Worm (Caenorhabditis elegans) whole organism, L4/young adult: ENCODE measurements around the gene F11A5.5.

Source experiments
- W03F9.2 ChIP-seq: fragments of 150-350 bp; optimal IDR thresholded peaks from 2 replicates; lab custom pipeline; 2014; ENCODE audit warnings: missing biosample characterization, missing genetic modification characterization
- dao-5 ChIP-seq: sonication (generic microtip); optimal IDR thresholded peaks from 2 replicates; lab custom pipeline; 2016; ENCODE audit warnings: missing genotype, missing genetic modification characterization, moderate library complexity, missing compliant biosample characterization
- him-1 ChIP-seq: sonication (generic microtip); optimal IDR thresholded peaks from 2 replicates; lab custom pipeline; 2016; ENCODE audit warnings: missing genotype, missing genetic modification reagents, missing genetic modification characterization, missing compliant biosample characterization

- TF ChIP-seq W03F9.2 (tag; lab: Kevin White, UChicago): no peak
- TF ChIP-seq dao-5 (tag; lab: Kevin White, UChicago): no peak
- TF ChIP-seq him-1 (tag; lab: Kevin White, UChicago): no peak
These were observed 46.0 kb downstream of the F11A5.5 start, which contains the start of gene srh-104 for ce11 chrV:16244078-16244477.
